Fruit fly (Drosophila melanogaster) S2 (cell line): ENCODE measurements around the gene dlp.

Experiments
- CG8478 ChIP-seq: fragments of >200 bp; optimal IDR thresholded peaks from 2 replicates; lab custom pipeline; 2018
- CTCF ChIP-seq, 2 experiments: fragments of >200 bp; optimal IDR thresholded peaks; 2 replicates each; lab custom pipeline; 2018

The dlp gene

DNA sequence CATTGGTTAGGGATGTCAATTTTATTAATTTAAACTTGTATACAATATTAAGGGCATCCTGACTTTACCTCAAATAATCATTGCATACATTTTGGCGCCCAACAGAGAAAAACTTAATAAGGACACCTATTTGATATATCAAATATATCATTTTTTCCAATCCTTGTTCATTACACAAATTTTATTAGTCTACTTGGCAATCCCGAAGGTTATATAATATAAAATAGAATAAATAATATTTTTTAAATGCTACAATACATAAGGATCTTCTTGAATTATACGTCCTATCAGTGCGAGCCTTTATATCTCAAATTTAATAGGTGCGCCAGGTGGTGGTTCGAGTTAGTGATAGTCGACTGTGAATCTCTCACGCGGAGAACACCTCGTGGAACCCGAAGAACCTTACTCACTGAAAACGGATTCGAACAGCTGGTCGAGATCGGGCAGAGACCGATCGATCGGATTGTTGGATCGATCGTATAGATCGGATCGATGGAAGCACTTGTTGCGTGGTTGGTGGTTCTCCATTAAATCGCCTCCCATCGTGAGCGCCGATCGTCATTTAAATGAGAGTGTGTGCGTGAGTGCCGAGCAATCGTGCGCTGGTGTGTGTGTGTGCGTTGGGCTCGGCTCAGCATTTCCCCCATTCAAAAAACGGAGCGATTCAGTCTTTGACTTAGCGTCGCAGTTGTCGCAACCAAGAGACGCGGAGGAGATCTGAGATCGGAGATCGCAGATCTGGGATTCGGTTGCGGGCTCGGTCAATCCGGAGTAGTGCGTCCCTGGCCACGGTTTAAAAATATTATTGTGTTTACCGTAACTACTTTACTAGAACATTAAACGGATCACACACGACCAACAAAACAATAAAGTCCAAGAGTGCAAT, 18.4 kb upstream of the dlp start, which contains the start of gene shd:
Gene shd (plus strand): TSS at position 667 of the 886 bp plus-strand sequence.
- TF ChIP-seq CG8478 (lab: Kevin White, UChicago) = no peak
- TF ChIP-seq CTCF (optimal IDR thresholded peaks at IDR 0.05; lab: Kevin White, UChicago) = no peak

- TF ChIP-seq CG8478 (lab: Kevin White, UChicago) = no peak
- no peak for TF ChIP-seq CTCF (optimal IDR thresholded peaks at IDR 0.05; lab: Kevin White, UChicago)
Measured at dm6 chr3L:14615187-14615586, 17.2 kb upstream of the dlp start.

DNA sequence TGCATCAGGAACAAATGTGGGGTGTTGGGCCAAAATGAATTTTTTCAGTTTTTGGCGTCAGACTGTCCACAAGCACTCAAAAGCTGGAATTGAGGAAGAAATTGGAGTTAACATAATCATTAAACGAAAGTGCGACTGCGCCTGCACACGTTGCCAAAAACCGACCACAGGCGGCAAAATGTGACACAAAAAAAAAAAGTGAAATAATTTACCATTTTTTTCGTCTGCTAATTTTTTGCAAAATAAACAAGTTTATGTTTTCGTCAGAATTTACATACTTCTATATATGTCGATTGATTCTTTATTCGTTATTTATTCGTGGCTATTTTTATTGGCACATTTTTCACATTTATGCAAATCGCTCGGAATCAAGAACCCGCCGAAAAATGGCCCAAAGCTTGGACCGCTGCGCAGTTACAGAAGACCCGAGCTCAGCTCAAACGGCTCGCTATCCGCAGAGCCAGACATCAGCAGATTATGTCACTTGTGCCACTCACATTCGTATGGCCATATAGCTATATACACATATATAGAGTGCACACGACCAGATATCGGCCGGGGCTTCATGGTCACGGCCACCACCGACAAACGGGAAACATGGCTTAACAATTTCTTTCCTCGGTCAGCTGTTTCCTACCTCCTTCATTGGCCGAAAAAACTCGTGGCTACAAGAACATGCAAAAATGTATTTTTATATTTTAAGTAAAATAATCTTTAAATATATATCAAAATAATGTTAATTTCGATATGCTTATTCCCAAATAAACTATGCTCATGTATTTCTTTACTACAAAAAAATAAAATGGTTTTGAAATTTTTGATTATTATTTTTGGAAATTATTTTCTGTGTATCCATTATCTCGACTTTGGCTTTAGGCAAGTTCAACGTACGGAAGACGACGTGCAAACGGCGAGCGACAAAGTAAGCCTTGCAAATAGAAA, 16.0 kb upstream of the dlp start:
- no peak for TF ChIP-seq CG8478 (lab: Kevin White, UChicago)
- TF ChIP-seq CTCF (optimal IDR thresholded peaks at IDR 0.05; lab: Kevin White, UChicago) = no peak

DNA sequence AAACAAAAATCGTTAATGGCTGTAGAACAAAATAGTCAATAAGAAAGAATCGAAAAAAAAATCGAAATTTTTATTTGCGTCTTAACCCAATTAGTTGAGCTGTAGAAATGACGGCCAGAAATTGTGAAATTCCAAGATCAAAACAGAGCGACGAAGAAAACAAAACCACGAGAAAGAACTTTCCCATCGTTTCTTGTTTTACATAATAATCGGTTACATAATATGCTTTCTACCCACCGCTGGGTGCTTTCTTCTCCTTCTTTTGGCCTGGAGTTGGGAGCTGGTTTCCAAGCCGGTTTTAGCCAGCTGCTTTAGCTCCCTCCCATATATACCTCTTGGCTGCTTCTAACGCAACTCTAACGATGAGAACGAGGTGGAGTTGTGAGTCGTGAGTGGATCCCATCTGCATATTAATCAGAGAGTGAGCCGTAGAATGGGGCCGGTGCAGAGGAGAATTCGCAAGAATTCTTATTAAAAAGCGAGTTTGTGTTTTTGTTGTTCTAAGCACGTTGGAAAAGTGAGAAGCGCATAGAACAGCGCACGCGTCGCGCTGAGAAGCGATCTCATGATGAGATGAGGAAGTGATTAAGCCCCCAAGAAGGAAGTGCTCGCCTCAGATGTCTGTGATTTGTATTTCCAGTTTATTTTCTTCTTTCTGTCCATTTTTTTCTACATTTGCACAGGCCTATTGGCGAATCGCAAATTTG, 14.7 kb upstream of the dlp start:
- no peak for TF ChIP-seq CG8478 (lab: Kevin White, UChicago)
- TF ChIP-seq CTCF (optimal IDR thresholded peaks at IDR 0.05; lab: Kevin White, UChicago) = no peak

dm6 chr3L:14618424-14618823, 14.0 kb upstream of the dlp start:
- TF ChIP-seq CG8478 (lab: Kevin White, UChicago) (no peak), CTCF (optimal IDR thresholded peaks at IDR 0.05; lab: Kevin White, UChicago) (no peak)

- TF ChIP-seq CTCF (optimal IDR thresholded peaks at IDR 0.05; lab: Kevin White, UChicago) = no peak
- TF ChIP-seq CG8478 (lab: Kevin White, UChicago) = no peak
Measured at dm6 chr3L:14618942-14619341, 13.5 kb upstream of the dlp start.

DNA sequence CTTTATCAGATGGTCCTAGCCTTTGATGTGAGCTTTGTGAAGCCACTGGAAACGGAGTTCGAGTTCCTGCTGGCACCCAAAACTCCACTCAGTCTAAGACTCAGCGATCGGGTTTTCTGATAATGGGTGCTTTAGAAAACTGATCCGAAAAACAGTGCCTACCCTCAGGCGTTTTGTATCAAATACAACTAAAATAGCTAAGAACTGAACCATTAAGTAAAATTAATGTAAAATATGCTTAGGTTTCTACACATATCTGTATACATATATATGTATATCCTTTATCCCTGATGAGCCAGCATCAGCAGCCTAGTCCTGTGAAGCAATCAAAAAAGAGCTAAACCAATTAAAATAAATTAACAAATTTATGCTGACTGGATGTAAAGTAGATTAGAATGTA, 10.9 kb upstream of the dlp start:
- no peak for TF ChIP-seq CG8478 (lab: Kevin White, UChicago)
- TF ChIP-seq CTCF (optimal IDR thresholded peaks at IDR 0.05; lab: Kevin White, UChicago) = peak; percentile 34 to 69

- TF ChIP-seq CTCF (optimal IDR thresholded peaks at IDR 0.05; lab: Kevin White, UChicago) = no peak
- TF ChIP-seq CG8478 (lab: Kevin White, UChicago) = no peak
Measured at dm6 chr3L:14622457-14622899, 9.9 kb upstream of the dlp start, which contains the start of gene CG9628. Gene CG9628, plus strand, starts transcription at chr3L:14622796.

dm6 chr3L:14624425-14625309, 7.7 kb upstream of the dlp start:
- TF ChIP-seq CG8478 (lab: Kevin White, UChicago) = no peak

- no peak for TF ChIP-seq CG8478 (lab: Kevin White, UChicago)
- no peak for TF ChIP-seq CTCF (optimal IDR thresholded peaks at IDR 0.05; lab: Kevin White, UChicago)
Measured at dm6 chr3L:14625568-14625996, 6.8 kb upstream of the dlp start.

DNA sequence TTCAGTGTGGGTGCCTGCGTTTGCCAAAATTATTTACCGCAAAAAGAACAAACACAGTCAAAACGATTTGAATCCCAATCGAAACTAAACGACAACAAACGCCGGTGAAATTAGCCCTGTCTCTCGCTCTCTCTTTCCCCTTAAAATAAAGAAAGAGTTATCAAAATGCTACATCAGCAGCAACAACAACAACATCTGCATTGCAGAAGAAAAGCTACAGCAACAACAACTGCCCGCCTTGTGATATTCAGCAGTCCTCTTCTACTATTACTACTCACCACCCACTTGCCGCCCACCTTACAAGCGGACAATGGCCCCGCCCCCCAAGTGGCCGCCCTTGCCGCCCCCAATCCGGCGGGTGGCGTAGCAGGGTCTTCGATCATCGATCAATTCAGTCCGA, 507 bp downstream of the dlp start:
- no peak for TF ChIP-seq CG8478 (lab: Kevin White, UChicago)
- no peak for TF ChIP-seq CTCF (optimal IDR thresholded peaks at IDR 0.05; lab: Kevin White, UChicago)

- no peak for TF ChIP-seq CTCF (optimal IDR thresholded peaks at IDR 0.05; lab: Kevin White, UChicago)
- no peak for TF ChIP-seq CG8478 (lab: Kevin White, UChicago)
Measured at dm6 chr3L:14634019-14634772, 1.8 kb downstream of the dlp start.
